Worm (Caenorhabditis elegans): Measurements from ENCODE around the gene Y110A2AR.1.

DNA sequence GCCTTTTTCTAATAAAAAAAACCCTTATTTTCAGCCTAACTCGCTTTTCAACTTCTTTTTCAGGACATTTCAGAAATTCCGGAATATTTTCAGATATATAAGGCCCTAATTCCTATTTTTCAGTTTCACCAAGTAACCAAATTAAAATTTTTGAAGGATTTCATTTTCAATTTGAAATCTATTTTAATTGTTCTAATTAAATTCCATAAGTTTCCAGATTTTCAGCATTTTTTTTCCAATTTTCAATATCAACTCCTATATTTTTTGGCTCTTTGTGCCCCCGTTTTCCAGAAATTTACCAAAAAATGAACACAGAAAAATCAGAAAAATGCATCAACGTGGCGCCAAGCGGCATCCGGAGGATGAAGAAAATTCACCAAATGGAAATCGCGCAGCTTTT lies 44.7 kb upstream of the Y110A2AR.1 start, which contains the start of gene Y110A2AL.1:
- TF ChIP-seq ref-1 (GFP tag; conservative IDR thresholded peaks at IDR 0.05): no peak
- no peak for TF ChIP-seq flt-1 (GFP tag; IDR thresholded peaks at IDR 0.05)
- no peak for TF ChIP-seq ztf-29 (GFP tag; IDR thresholded peaks at IDR 0.05)
- no peak for TF ChIP-seq ztf-23 (GFP tag; IDR thresholded peaks at IDR 0.05)
- TF ChIP-seq cog-1 (tag; optimal IDR thresholded peaks at IDR 0.05): no peak
- no peak for TF ChIP-seq med-1 (GFP tag; optimal IDR thresholded peaks at IDR 0.05; ENCODE audit: insufficient read depth)
